Fruit fly (Drosophila melanogaster) whole organism, wandering third instar larva: ENCODE results near the gene Graf.

Experiments used
- Abd-B ChIP-seq: fragments of >200 bp; optimal IDR thresholded peaks from 2 replicates; lab custom pipeline; 2017; ENCODE audit warnings: missing biosample characterization, missing genetic modification characterization
- CG9705 ChIP-seq: fragments of 200-800 bp; sonication (Bioruptor generic); optimal IDR thresholded peaks from 2 replicates; lab custom pipeline; 2018; ENCODE audit warnings: missing biosample characterization, mild to moderate bottlenecking, missing genetic modification characterization
- CrebA ChIP-seq: fragments of 200-800 bp; sonication (Bioruptor generic); optimal IDR thresholded peaks from 2 replicates; lab custom pipeline; 2016; ENCODE audit warnings: missing biosample characterization, mild to moderate bottlenecking, missing genetic modification characterization, borderline replicate concordance
- Dfd ChIP-seq: fragments of >200 bp; optimal IDR thresholded peaks from 2 replicates; lab custom pipeline; 2017; ENCODE audit warnings: missing biosample characterization, missing genetic modification characterization
- GATAd ChIP-seq: sonication (Bioruptor generic); optimal IDR thresholded peaks from 2 replicates; lab custom pipeline; 2016; ENCODE audit warnings: missing biosample characterization, missing genetic modification characterization
- Hr78 ChIP-seq: fragments of >200 bp; optimal IDR thresholded peaks from 2 replicates; lab custom pipeline; 2017; ENCODE audit warnings: missing biosample characterization, missing genetic modification characterization
- Jra ChIP-seq: sonication (Bioruptor generic); optimal IDR thresholded peaks from 2 replicates; lab custom pipeline; 2016; ENCODE audit warnings: missing biosample characterization, missing genetic modification characterization
- Mio ChIP-seq: sonication (Bioruptor generic); optimal IDR thresholded peaks from 2 replicates; lab custom pipeline; 2016; ENCODE audit warnings: missing biosample characterization, missing genetic modification characterization
- Myc ChIP-seq: fragments of >200 bp; optimal IDR thresholded peaks from 2 replicates; lab custom pipeline; 2017
- N ChIP-seq: fragments of >200 bp; optimal IDR thresholded peaks from 2 replicates; lab custom pipeline; 2018; ENCODE audit warnings: missing biosample characterization, missing external identifiers, missing genetic modification characterization
- OdsH ChIP-seq: fragments of 200-800 bp; sonication (Bioruptor generic); optimal IDR thresholded peaks from 2 replicates; lab custom pipeline; 2016; ENCODE audit warnings: missing biosample characterization, mild to moderate bottlenecking, missing genetic modification characterization
- Rel ChIP-seq, 2 experiments: fragments of 200-800 bp; sonication (Bioruptor generic) in 1 of 2; optimal IDR thresholded peaks; 2 replicates in 1 of 2; 3 replicates in 1 of 2; lab custom pipeline; 2016 to 2019; ENCODE audit warnings: mild to moderate bottlenecking in 2 of 2, missing biosample characterization in 2 of 2, missing genetic modification characterization in 2 of 2, moderate library complexity in 1 of 2
- Sp1 ChIP-seq: fragments of 200-800 bp; sonication (Bioruptor generic); optimal IDR thresholded peaks from 3 replicates; lab custom pipeline; 2019; ENCODE audit warnings: missing biosample characterization, mild to moderate bottlenecking, missing genetic modification characterization, moderate library complexity
- Vsx2 ChIP-seq: fragments of 200-300, 225-300 bp; sonication (Bioruptor generic); optimal IDR thresholded peaks from 2 replicates; lab custom pipeline; 2018; ENCODE audit warnings: missing biosample characterization, missing genetic modification characterization; ENCODE audit not compliant: partially characterized antibody
- br ChIP-seq: fragments of 200-800 bp; sonication (Bioruptor generic); optimal IDR thresholded peaks from 2 replicates; lab custom pipeline; 2016; ENCODE audit warnings: missing biosample characterization, missing genetic modification characterization
- dl ChIP-seq, 2 experiments: fragments of 175-275, 200-275 bp in 1 of 2; fragments of 200-275 bp in 1 of 2; sonication (Bioruptor generic); optimal IDR thresholded peaks; lab custom pipeline; 2018; ENCODE audit warnings: mild to moderate bottlenecking in 2 of 2, missing biosample characterization in 2 of 2, missing genetic modification characterization in 2 of 2, moderate library complexity in 2 of 2; ENCODE audit not compliant: partially characterized antibody in 2 of 2, insufficient read depth in 1 of 2
- dmrt93B ChIP-seq: fragments of 200-800 bp; sonication (Bioruptor generic); optimal IDR thresholded peaks from 2 replicates; lab custom pipeline; 2018; ENCODE audit warnings: missing biosample characterization, mild to moderate bottlenecking, missing genetic modification characterization
- dsf ChIP-seq: sonication (Bioruptor generic); optimal IDR thresholded peaks from 2 replicates; lab custom pipeline; 2016; ENCODE audit warnings: missing biosample characterization, missing genetic modification characterization, borderline replicate concordance
- foxo ChIP-seq, 2 experiments: fragments of 200-800 bp; sonication (Bioruptor generic); optimal IDR thresholded peaks; 2 replicates in 1 of 2; 3 replicates in 1 of 2; lab custom pipeline; 2016 to 2017; ENCODE audit warnings: missing biosample characterization in 2 of 2, missing genetic modification characterization in 2 of 2
- fru ChIP-seq: fragments of 200-800 bp; sonication (Bioruptor generic); optimal IDR thresholded peaks from 3 replicates; lab custom pipeline; 2016; ENCODE audit warnings: missing biosample characterization, mild to moderate bottlenecking, missing genetic modification characterization
- jim ChIP-seq: fragments of 175-275, 200-325 bp; sonication (Bioruptor generic); optimal IDR thresholded peaks from 2 replicates; lab custom pipeline; 2016; ENCODE audit warnings: missing biosample characterization, mild to moderate bottlenecking, missing genetic modification characterization
- pan ChIP-seq: fragments of >200 bp; optimal IDR thresholded peaks from 2 replicates; lab custom pipeline; 2017
- sage ChIP-seq: fragments of 200-800 bp; sonication (Bioruptor generic); optimal IDR thresholded peaks from 2 replicates; lab custom pipeline; 2016; ENCODE audit warnings: missing biosample characterization, mild to moderate bottlenecking, missing genetic modification characterization
- sv ChIP-seq: fragments of 200-800 bp; sonication (Bioruptor generic); optimal IDR thresholded peaks from 3 replicates; lab custom pipeline; 2016; ENCODE audit warnings: missing biosample characterization, missing genetic modification characterization
- usp ChIP-seq: fragments of >200 bp; optimal IDR thresholded peaks from 2 replicates; lab custom pipeline; 2017; ENCODE audit warnings: missing biosample characterization, missing genetic modification characterization
- woc ChIP-seq: sonication (Bioruptor generic); optimal IDR thresholded peaks from 2 replicates; lab custom pipeline; 2016; ENCODE audit warnings: missing biosample characterization, mild to moderate bottlenecking, missing genetic modification characterization

The Graf gene

DNA sequence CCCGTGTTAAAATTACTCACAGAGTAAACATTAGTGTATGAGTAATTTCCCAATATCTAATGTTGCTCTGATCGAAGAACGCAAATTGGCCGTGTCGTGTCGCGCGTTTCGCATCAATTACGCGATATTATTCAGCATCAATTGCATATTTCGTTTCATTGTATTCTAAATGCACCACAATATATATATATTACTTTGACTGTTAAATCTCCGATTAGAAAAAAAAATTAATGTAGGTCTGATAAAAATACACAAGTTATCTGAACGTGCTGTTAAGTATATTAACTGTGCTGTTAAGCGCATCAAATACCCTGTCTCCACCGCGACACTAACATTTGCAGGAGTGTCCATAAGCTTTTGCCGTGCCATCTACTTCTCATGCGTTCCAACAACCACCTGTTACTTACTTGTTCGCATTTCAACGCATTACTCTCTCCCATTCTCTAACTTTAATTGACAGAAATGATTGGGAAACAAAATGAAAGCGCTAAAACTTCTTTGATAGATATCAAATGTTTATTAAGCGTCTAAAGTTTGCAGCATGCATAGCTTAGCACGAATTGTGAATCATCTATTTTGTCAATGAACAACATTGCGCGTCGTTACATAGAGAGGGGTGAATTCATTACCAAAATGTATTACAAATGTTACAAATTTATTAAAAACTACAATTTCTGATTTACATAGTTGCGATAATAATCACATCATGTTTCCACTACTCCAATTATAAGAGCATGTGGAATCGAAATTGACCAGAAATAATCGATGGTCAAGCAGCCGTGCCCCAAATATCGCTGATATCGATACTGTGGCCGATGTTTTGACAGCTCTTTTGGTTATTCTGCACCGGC, at the start of gene Graf, which contains the start of gene mRpL3:
Gene Graf, minus strand, starts transcription at position 287 of the 851 bp plus-strand sequence.
Gene mRpL3, plus strand, starts transcription at position 802 of the 851 bp plus-strand sequence.
- TF ChIP-seq Jra (GFP tag; lab: Kevin White, UChicago) (no peak), foxo (GFP tag; optimal IDR thresholded peaks at IDR 0.05; lab: Kevin White, UChicago) (no peak), N (GFP tag; lab: Kevin White, UChicago) (peak; percentile 84), Hr78 (peak; percentile 74), woc (peak; percentile 71), CrebA (GFP tag; lab: Kevin White, UChicago) (no peak), fru (GFP tag; lab: Kevin White, UChicago) (peak; percentile 97), dmrt93B (GFP tag; lab: Kevin White, UChicago) (no peak)

DNA sequence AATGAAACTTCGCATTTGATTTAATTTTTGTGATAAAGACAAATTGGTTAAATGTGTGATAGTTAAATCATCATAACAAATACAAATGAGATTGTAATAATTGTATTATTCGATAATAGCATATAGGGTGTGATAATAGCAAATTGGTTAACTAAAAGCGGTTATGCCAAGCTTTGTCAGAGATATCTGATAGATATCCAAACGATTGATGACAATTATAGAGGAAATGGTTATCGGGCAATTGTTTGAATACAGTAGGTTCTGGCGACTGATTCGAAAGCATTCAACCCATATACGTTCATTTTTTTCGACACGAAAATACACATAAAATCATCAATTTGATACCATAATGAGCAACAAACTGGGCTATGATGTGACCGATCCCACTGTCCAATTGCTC, 48.7 kb upstream of the Graf start, which contains the start of gene CG8509:
Gene CG8509, plus strand, starts transcription at position 301 of the 400 bp plus-strand sequence.
- no peak for TF ChIP-seq dmrt93B (GFP tag; lab: Kevin White, UChicago)
- no peak for TF ChIP-seq Hr78
- no peak for TF ChIP-seq GATAd
- no peak for TF ChIP-seq sv (GFP tag; lab: Kevin White, UChicago)
- TF ChIP-seq dsf (GFP tag; lab: Kevin White, UChicago) = no peak
- no peak for TF ChIP-seq Myc (lab: Kevin White, UChicago)
- no peak for TF ChIP-seq Dfd
- TF ChIP-seq Mio (GFP tag; lab: Kevin White, UChicago) = no peak

DNA sequence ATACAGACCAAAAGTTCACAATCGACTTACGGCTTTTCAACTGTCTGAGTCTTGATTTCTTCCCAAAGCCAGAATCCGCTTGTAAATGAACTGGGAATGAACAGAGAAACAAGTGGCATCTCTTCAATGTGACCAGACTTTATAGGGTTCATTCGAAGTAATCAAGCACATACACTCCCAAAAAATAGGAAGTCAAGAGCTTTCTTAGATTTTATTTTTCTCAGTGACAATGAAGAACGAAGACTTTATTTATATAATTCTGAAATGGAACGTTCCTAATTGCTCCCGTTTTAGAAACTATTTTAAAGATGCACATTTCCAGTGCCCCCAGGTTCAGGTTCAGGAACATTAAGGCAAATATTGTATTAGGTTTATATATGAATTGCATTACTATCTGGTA, 47.4 kb upstream of the Graf start:
- TF ChIP-seq sage = no peak
- no peak for TF ChIP-seq Rel (GFP tag; optimal IDR thresholded peaks at IDR 0.05; lab: Kevin White, UChicago)
- TF ChIP-seq Rel (tag; optimal IDR thresholded peaks at IDR 0.05; lab: Kevin White, UChicago) = no peak
- no peak for TF ChIP-seq usp (GFP tag; lab: Kevin White, UChicago)
- no peak for TF ChIP-seq OdsH
- TF ChIP-seq N (GFP tag; lab: Kevin White, UChicago) = no peak
- TF ChIP-seq Dfd = no peak
- no peak for TF ChIP-seq CrebA (GFP tag; lab: Kevin White, UChicago)
- no peak for TF ChIP-seq woc
- TF ChIP-seq foxo (GFP tag; optimal IDR thresholded peaks at IDR 0.05; lab: Kevin White, UChicago) = no peak
- TF ChIP-seq GATAd = no peak
- TF ChIP-seq Myc (lab: Kevin White, UChicago) = no peak
- no peak for TF ChIP-seq Hr78
- TF ChIP-seq dmrt93B (GFP tag; lab: Kevin White, UChicago) = no peak

DNA sequence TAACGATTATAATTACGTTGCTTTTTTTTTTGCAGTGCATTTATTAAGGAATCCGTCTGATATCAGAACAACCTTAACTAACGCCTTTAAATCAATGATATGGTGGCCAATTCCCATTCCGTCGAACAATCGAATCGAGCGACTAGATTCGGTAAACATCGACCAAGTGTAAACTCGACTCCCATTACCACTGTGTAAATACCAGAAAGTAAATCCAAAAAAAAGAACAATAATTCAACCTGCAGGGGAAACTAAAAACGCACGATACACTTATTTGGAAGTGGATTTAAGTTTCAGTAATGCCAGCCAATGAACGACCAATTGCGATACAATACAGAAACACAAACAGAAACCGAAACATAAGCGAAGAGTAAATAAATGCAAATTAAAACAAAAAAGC, 45.0 kb upstream of the Graf start:
- TF ChIP-seq Sp1 (GFP tag; lab: Kevin White, UChicago) (no peak), jim (GFP tag; lab: Kevin White, UChicago) (no peak), Mio (GFP tag; lab: Kevin White, UChicago) (no peak), dl (GFP tag; optimal IDR thresholded peaks at IDR 0.05; lab: Kevin White, UChicago; ENCODE audit: insufficient read depth in 1 of 2, partially characterized antibody in 2 of 2) (no peak), Vsx2 (GFP tag; lab: Kevin White, UChicago) (no peak), sv (GFP tag; lab: Kevin White, UChicago) (no peak), pan (lab: Kevin White, UChicago) (no peak), N (GFP tag; lab: Kevin White, UChicago) (no peak), Rel (GFP tag; optimal IDR thresholded peaks at IDR 0.05; lab: Kevin White, UChicago) (no peak), Rel (tag; optimal IDR thresholded peaks at IDR 0.05; lab: Kevin White, UChicago) (no peak), Abd-B (GFP tag; lab: Kevin White, UChicago) (no peak), CG9705 (no peak), br (GFP tag; lab: Kevin White, UChicago) (no peak)

DNA sequence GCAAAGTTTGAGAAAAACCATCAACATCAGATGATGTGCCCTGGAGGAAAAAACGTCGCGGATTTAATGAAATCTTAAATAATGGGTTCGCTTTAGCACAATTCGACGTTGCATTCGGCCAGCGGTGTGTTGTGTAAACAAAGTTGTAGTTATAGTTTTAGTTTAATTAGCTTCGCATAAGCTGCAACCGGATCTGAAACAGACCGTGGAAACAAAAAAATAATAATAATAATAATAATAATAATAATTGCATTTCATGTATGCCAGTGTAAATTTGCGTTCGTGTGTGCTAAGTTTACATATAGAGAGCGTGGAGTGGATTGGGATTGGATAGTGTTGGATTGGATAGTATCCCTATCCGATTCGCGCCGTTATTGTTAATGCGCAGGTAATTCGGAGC, 44.3 kb upstream of the Graf start:
- TF ChIP-seq sage = no peak
